Worm (Caenorhabditis elegans): ENCODE results near the gene E02A10.3.

Gene E02A10.3

ce11 chrV:12560328-12560782 lies 19.0 kb upstream of the E02A10.3 start, which contains the start of gene sel-1:
sel-1 (plus strand) TSS chrV:12560732.
- TF ChIP-seq sup-37 (GFP tag; optimal IDR thresholded peaks at IDR 0.05) (no peak), fos-1 (tag; optimal IDR thresholded peaks at IDR 0.05) (no peak), rnt-1 (tag; optimal IDR thresholded peaks at IDR 0.05) (peak; percentile 14), F16B12.6 (tag; optimal IDR thresholded peaks at IDR 0.05) (peak; percentile 1), unc-30 (tag; optimal IDR thresholded peaks at IDR 0.05) (no peak), ets-5 (GFP tag; IDR thresholded peaks at IDR 0.05) (no peak), nhr-77 (tag; optimal IDR thresholded peaks at IDR 0.05) (no peak), pqm-1 (tag; optimal IDR thresholded peaks at IDR 0.05) (no peak), mab-9 (GFP tag; IDR thresholded peaks at IDR 0.05) (no peak), blmp-1 (tag; optimal IDR thresholded peaks at IDR 0.05) (peak; percentile 30), nhr-84 (tag; optimal IDR thresholded peaks at IDR 0.05) (no peak), nhr-76 (tag; optimal IDR thresholded peaks at IDR 0.05) (no peak), snu-23 (GFP tag; optimal IDR thresholded peaks at IDR 0.05) (peak; percentile 36), efl-1 (optimal IDR thresholded peaks at IDR 0.05) (peak in 1 of 2 experiments; percentile 41), efl-1 (GFP tag; optimal IDR thresholded peaks at IDR 0.05 in 1 of 2) (peak in 1 of 2 experiments; percentile 40), tbx-2 (tag; optimal IDR thresholded peaks at IDR 0.05) (no peak), nhr-20 (tag; optimal IDR thresholded peaks at IDR 0.05) (peak; percentile 12), pax-3 (tag; optimal IDR thresholded peaks at IDR 0.05) (no peak), nhr-19 (GFP tag; conservative IDR thresholded peaks at IDR 0.05) (peak; percentile 22), nhr-71 (tag; optimal IDR thresholded peaks at IDR 0.05) (peak; percentile 38), swsn-7 (tag; optimal IDR thresholded peaks at IDR 0.05) (peak; percentile 25), mep-1 (tag; optimal IDR thresholded peaks at IDR 0.05) (peak; percentile 42), nhr-47 (tag; optimal IDR thresholded peaks at IDR 0.05) (peak; percentile 2), nhr-90 (tag; optimal IDR thresholded peaks at IDR 0.05; ENCODE audit: poor library complexity) (peak; percentile 29), dpl-1 (GFP tag; optimal IDR thresholded peaks at IDR 0.05) (peak in 1 of 3 experiments; percentile 37), alr-1 (tag; optimal IDR thresholded peaks at IDR 0.05; ENCODE audit: borderline replicate concordance) (no peak), xbp-1 (tag; optimal IDR thresholded peaks at IDR 0.05) (peak; percentile 66), ceh-90 (tag; optimal IDR thresholded peaks at IDR 0.05) (no peak), aha-1 (tag; optimal IDR thresholded peaks at IDR 0.05) (no peak), lsy-2 (tag; optimal IDR thresholded peaks at IDR 0.05) (peak; percentile 33 to 47), unc-62 (GFP tag; optimal IDR thresholded peaks at IDR 0.05) (no peak), lin-35 (GFP tag; optimal IDR thresholded peaks at IDR 0.05) (peak; percentile 3 to 50)

ce11 chrV:12563187-12563586 lies 16.2 kb upstream of the E02A10.3 start, which contains the start of gene mrps-5:
mrps-5 (plus strand) TSS chrV:12563487.
- TF ChIP-seq ceh-90 (tag; optimal IDR thresholded peaks at IDR 0.05) (no peak), zag-1 (tag; optimal IDR thresholded peaks at IDR 0.05) (no peak), snpc-4 (tag; optimal IDR thresholded peaks at IDR 0.05) (no peak)

- TF ChIP-seq zag-1 (tag; optimal IDR thresholded peaks at IDR 0.05), result no peak
- TF ChIP-seq dsc-1 (tag; optimal IDR thresholded peaks at IDR 0.05), result peak; percentile 78
- TF ChIP-seq ama-1 (optimal IDR thresholded peaks at IDR 0.05), result no peak
- no peak for TF ChIP-seq C16A3.4 (tag; optimal IDR thresholded peaks at IDR 0.05)
- no peak for TF ChIP-seq unc-30 (tag; optimal IDR thresholded peaks at IDR 0.05)
- TF ChIP-seq lsy-2 (tag; optimal IDR thresholded peaks at IDR 0.05), result no peak
- peak; percentile 84 for TF ChIP-seq pax-3 (tag; optimal IDR thresholded peaks at IDR 0.05)
- peak; percentile 31 for TF ChIP-seq fkh-8 (tag; optimal IDR thresholded peaks at IDR 0.05)
- TF ChIP-seq nhr-90 (tag; optimal IDR thresholded peaks at IDR 0.05; ENCODE audit: poor library complexity), result no peak
- TF ChIP-seq lin-35 (GFP tag; optimal IDR thresholded peaks at IDR 0.05), result no peak
- TF ChIP-seq sox-4 (tag; optimal IDR thresholded peaks at IDR 0.05), result peak; percentile 15
- no peak for TF ChIP-seq nhr-77 (tag; optimal IDR thresholded peaks at IDR 0.05)
- TF ChIP-seq nhr-47 (tag; optimal IDR thresholded peaks at IDR 0.05), result peak; percentile 10
These were observed 14.5 kb upstream of the E02A10.3 start for ce11 chrV:12564902-12565301.
